Fruit fly (Drosophila melanogaster): ENCODE data around the gene GstD1.

The GstD1 gene

DNA sequence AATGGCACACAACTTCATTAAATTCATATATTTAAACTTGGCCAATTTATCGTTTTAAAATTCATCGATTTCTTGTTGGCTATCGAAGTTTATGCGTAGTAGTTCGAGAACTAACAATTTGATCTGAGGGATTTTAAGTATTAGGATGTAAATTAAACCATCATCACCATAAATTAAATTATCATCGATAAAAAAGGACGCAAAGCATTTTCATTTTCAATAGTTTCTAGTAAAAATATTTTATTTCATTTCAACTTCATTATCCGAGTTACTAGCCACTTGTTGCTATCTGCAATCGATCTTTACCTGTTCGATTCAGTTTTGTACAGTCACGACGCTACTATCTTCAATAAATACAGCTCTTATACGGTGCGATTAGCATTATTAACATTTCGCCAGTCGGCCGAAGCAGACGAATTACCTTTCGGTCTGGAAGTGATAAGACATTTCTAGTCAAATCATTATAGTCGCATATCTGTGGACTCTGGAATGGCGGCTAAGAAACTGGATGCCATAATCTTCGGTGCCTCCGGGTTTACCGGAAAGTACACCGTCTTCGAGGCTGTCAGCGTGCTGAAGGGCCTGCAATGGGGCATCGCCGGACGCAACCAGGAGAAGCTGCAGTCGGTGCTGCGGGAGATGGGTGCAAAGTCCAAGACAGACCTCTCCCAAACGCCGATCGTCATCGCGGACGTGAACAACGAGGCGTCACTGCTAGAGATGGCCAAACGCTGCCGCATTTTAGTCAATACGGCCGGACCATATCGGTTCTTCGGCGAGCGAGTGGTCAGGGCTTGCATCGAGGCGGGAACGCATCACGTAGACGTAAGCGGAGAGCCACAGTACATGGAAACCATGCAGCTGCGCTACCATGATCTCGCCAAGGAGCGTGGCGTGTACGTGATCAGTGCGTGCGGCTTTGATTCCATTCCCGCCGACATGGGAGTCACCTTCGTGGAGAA, 37.4 kb upstream of the GstD1 start, which contains the start of gene CG5167 (continued):
- TF ChIP-seq mld (GFP tag; IDR thresholded peaks at IDR 0.05; ENCODE audit: partially characterized antibody) (no peak), CG32767 (GFP tag; IDR thresholded peaks at IDR 0.05) (no peak), ac (GFP tag; optimal IDR thresholded peaks at IDR 0.05) (no peak), emc (GFP tag; optimal IDR thresholded peaks at IDR 0.05) (no peak), Deaf1 (tag; optimal IDR thresholded peaks at IDR 0.05) (peak; percentile 50), otp (GFP tag; IDR thresholded peaks at IDR 0.05) (no peak), luna (GFP tag; optimal IDR thresholded peaks at IDR 0.05) (peak; percentile 22), Atf-2 (GFP tag; optimal IDR thresholded peaks at IDR 0.05) (no peak), CG10959 (GFP tag; IDR thresholded peaks at IDR 0.05) (no peak), hbn (GFP tag; IDR thresholded peaks at IDR 0.05; ENCODE audit: partially characterized antibody) (0 out of 2 replicates have a peak, but pooled peaks have one; percentile 17), sc (optimal IDR thresholded peaks at IDR 0.05) (no peak), sc (GFP tag; optimal IDR thresholded peaks at IDR 0.05) (no peak), CG11560 (tag; IDR thresholded peaks at IDR 0.05) (no peak), CG3847 (GFP tag; IDR thresholded peaks at IDR 0.05) (no peak), CG1832 (GFP tag; optimal IDR thresholded peaks at IDR 0.05) (no peak), ewg (GFP tag; optimal IDR thresholded peaks at IDR 0.05) (no peak), sima (GFP tag; optimal IDR thresholded peaks at IDR 0.05) (no peak), Sox100B (GFP tag; optimal IDR thresholded peaks at IDR 0.05) (no peak), bowl (GFP tag; IDR thresholded peaks at IDR 0.05) (no peak), CG8478 (optimal IDR thresholded peaks at IDR 0.05) (no peak), jumu (GFP tag; optimal IDR thresholded peaks at IDR 0.05) (no peak), Trl (optimal IDR thresholded peaks at IDR 0.05) (no peak), Trl (GFP tag; optimal IDR thresholded peaks at IDR 0.05) (no peak), CG4707 (GFP tag; optimal IDR thresholded peaks at IDR 0.05) (no peak), CG4328 (GFP tag; optimal IDR thresholded peaks at IDR 0.05) (no peak), peb (GFP tag; IDR thresholded peaks at IDR 0.05) (no peak), pnt (GFP tag; optimal IDR thresholded peaks at IDR 0.05) (no peak), CG8944 (GFP tag; optimal IDR thresholded peaks at IDR 0.05) (no peak), psq (GFP tag; optimal IDR thresholded peaks at IDR 0.05) (no peak), jigr1 (GFP tag; IDR thresholded peaks at IDR 0.05) (no peak), CG18619 (GFP tag; optimal IDR thresholded peaks at IDR 0.05) (no peak), CG1529 (GFP tag; optimal IDR thresholded peaks at IDR 0.05) (no peak), salm (tag; optimal IDR thresholded peaks at IDR 0.05) (no peak), CG12155 (GFP tag; optimal IDR thresholded peaks at IDR 0.05) (peak; percentile 38), sqz (GFP tag; optimal IDR thresholded peaks at IDR 0.05) (peak; percentile 2), ase (GFP tag; IDR thresholded peaks at IDR 0.05) (no peak), CG17802 (tag; optimal IDR thresholded peaks at IDR 0.05) (no peak), H2.0 (GFP tag; IDR thresholded peaks at IDR 0.05) (no peak), wek (GFP tag; optimal IDR thresholded peaks at IDR 0.05) (no peak), grn (GFP tag; optimal IDR thresholded peaks at IDR 0.05) (peak; percentile 93), eve (GFP tag; optimal IDR thresholded peaks at IDR 0.05) (no peak), corto (GFP tag; optimal IDR thresholded peaks at IDR 0.05) (peak; percentile 35), Camta (GFP tag; optimal IDR thresholded peaks at IDR 0.05) (peak; percentile 32), NFAT (GFP tag; IDR thresholded peaks at IDR 0.05) (no peak), hth (optimal IDR thresholded peaks at IDR 0.05) (no peak), fru (optimal IDR thresholded peaks at IDR 0.05) (no peak), Gsc (GFP tag; IDR thresholded peaks at IDR 0.05) (no peak), ranshi (GFP tag; IDR thresholded peaks at IDR 0.05) (no peak), CG4404 (GFP tag; IDR thresholded peaks at IDR 0.05) (no peak), CG10431 (GFP tag; optimal IDR thresholded peaks at IDR 0.05) (no peak), MBD-R2 (GFP tag; IDR thresholded peaks at IDR 0.05) (peak; percentile 21; the same call in 1 of the 2 replicates), kay (GFP tag; optimal IDR thresholded peaks at IDR 0.05) (no peak)
